Worm (Caenorhabditis elegans): ENCODE results near the gene snet-1.

DNA sequence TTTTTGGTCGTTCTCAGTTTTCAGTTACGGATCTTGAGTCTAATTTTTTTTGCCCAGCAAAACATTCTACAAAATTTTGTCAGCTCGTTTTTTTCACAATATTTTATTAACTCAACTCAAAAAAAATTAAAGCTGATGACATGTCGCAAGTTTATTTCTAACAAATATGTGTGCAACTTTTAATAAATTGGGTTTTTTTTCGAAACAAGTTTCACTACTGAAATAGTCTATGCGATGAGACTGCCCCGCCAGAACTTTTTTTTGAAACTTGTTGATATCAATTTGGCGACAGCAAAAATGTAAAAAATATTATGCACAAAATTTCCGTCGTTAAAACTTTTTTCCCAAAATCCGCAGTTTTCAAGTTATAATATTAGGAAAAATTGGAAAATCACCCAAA lies 45.6 kb downstream of the snet-1 start, which contains the start of gene C18B2.2:
- no peak for TF ChIP-seq him-1 (tag; optimal IDR thresholded peaks at IDR 0.05)
- TF ChIP-seq W03F9.2 (tag; optimal IDR thresholded peaks at IDR 0.05), result no peak

Data from whole organism, L4/young adult.